Worm (Caenorhabditis elegans) whole organism, L4 larva: ENCODE data around the gene F14H3.5.

ENCODE experiments used
- fos-1 ChIP-seq: fragments of 150-350 bp; optimal IDR thresholded peaks from 2 replicates; lab custom pipeline; 2014; ENCODE audit warnings: missing biosample characterization, missing genetic modification characterization

Gene F14H3.5

ce11 chrV:16007505-16007904 is 49.4 kb downstream of the F14H3.5 start, which contains the start of gene str-231:
Gene str-231, minus strand, starts transcription at chrV:16007605.
- TF ChIP-seq fos-1 (tag; lab: Kevin White, UChicago) = no peak
